Worm (Caenorhabditis elegans) whole organism, young adult: ENCODE data around the gene nud-1.
A peak's percentile ranks its signal among the peaks of the same experiment; 100 is the strongest.

Experiments
- B0336.3 ChIP-seq: fragments of 200-800 bp; sonication (Bioruptor generic); IDR thresholded peaks from 2 replicates; pipeline ENCODE4 v1.3.6; 2022; ENCODE audit warnings: missing genetic modification characterization, missing compliant biosample characterization
- F22D6.2 ChIP-seq: sonication (generic microtip); optimal IDR thresholded peaks from 2 replicates; lab custom pipeline; 2016; ENCODE audit warnings: mild to moderate bottlenecking, missing genetic modification characterization, missing compliant biosample characterization
- F39B2.1 ChIP-seq: fragments of 200-800 bp; sonication (Bioruptor generic); IDR thresholded peaks from 2 replicates; pipeline ENCODE4 v1.3.6; 2022; ENCODE audit warnings: missing genetic modification reagents, missing genetic modification characterization, missing compliant biosample characterization
- F49E8.2 ChIP-seq: sonication (generic microtip); optimal IDR thresholded peaks from 3 replicates; lab custom pipeline; 2017; ENCODE audit warnings: missing genetic modification characterization, mild to moderate bottlenecking, missing compliant biosample characterization, antibody characterized with exemption, moderate library complexity; ENCODE audit not compliant: insufficient read depth
- F57A8.1 ChIP-seq: fragments of 200-800 bp; sonication (Bioruptor generic); optimal IDR thresholded peaks from 2 replicates; lab custom pipeline; 2018; ENCODE audit warnings: mild to moderate bottlenecking, missing genetic modification characterization, moderate library complexity, missing compliant biosample characterization
- T26A5.8 ChIP-seq: sonication (generic microtip); optimal IDR thresholded peaks from 2 replicates; lab custom pipeline; 2016; ENCODE audit warnings: missing genetic modification characterization, missing compliant biosample characterization
- akir-1 ChIP-seq: fragments of 200-800 bp; sonication (Bioruptor generic); optimal IDR thresholded peaks from 2 replicates; lab custom pipeline; 2018; ENCODE audit warnings: mild to moderate bottlenecking, missing genetic modification characterization, moderate library complexity, missing compliant biosample characterization
- athp-1 ChIP-seq: sonication (generic microtip); optimal IDR thresholded peaks from 2 replicates; lab custom pipeline; 2017; ENCODE audit warnings: mild to moderate bottlenecking, missing genetic modification characterization, missing compliant biosample characterization
- attf-5 ChIP-seq: fragments of 200-800 bp; sonication (Bioruptor generic); optimal IDR thresholded peaks from 2 replicates; lab custom pipeline; 2018; ENCODE audit warnings: mild to moderate bottlenecking, missing genetic modification characterization, missing compliant biosample characterization
- cebp-1 ChIP-seq, 2 experiments: fragments of 200-800 bp in 1 of 2; sonication (Bioruptor generic) in 1 of 2; sonication (generic microtip) in 1 of 2; IDR thresholded peaks in 1 of 2; optimal IDR thresholded peaks in 1 of 2; 2 replicates each; pipeline versions ENCODE4 v1.3.6 to Lab custom; 2017 to 2022; ENCODE audit warnings: missing compliant biosample characterization in 2 of 2, missing genetic modification characterization in 2 of 2, mild to moderate bottlenecking in 1 of 2, missing genetic modification reagents in 1 of 2, moderate library complexity in 1 of 2
- cebp-2 ChIP-seq: fragments of 200-800 bp; sonication (Bioruptor generic); IDR thresholded peaks from 2 replicates; pipeline ENCODE4 v1.3.6; 2022; ENCODE audit warnings: missing genetic modification characterization, missing compliant biosample characterization
- ceh-40 ChIP-seq: fragments of 200-800 bp; sonication (Bioruptor generic); IDR thresholded peaks from 2 replicates; pipeline ENCODE4 v1.3.6; 2022; ENCODE audit warnings: missing genetic modification characterization, missing compliant biosample characterization
- ceh-58 ChIP-seq: fragments of 200-800 bp; sonication (Bioruptor generic); IDR thresholded peaks from 2 replicates; pipeline ENCODE4 v1.3.6; 2022; ENCODE audit warnings: missing genetic modification characterization, missing compliant biosample characterization
- ceh-91 ChIP-seq: fragments of 200-800 bp; sonication (Bioruptor generic); IDR thresholded peaks from 2 replicates; pipeline ENCODE4 v1.3.6; 2022; ENCODE audit warnings: missing genetic modification reagents, missing genetic modification characterization, missing compliant biosample characterization
- dpl-1 ChIP-seq: fragments of 150-350 bp; optimal IDR thresholded peaks from 2 replicates; lab custom pipeline; 2014; ENCODE audit warnings: missing biosample characterization, missing genetic modification reagents, missing genetic modification characterization
- efl-1 ChIP-seq: fragments of 150-350 bp; optimal IDR thresholded peaks from 2 replicates; lab custom pipeline; 2014; ENCODE audit warnings: missing biosample characterization, missing genetic modification reagents, missing genetic modification characterization
- egl-44 ChIP-seq: fragments of 200-800 bp; sonication (Bioruptor generic); IDR thresholded peaks from 2 replicates; pipeline ENCODE4 v1.3.6; 2022; ENCODE audit warnings: missing genetic modification reagents, missing genetic modification characterization, missing compliant biosample characterization
- egrh-3 ChIP-seq: fragments of 200-800 bp; sonication (Bioruptor generic); IDR thresholded peaks from 2 replicates; pipeline ENCODE4 v1.3.6; 2022; ENCODE audit warnings: missing genetic modification reagents, missing genetic modification characterization, missing compliant biosample characterization
- ekl-4 ChIP-seq: fragments of 200-800 bp; sonication (Bioruptor generic); IDR thresholded peaks from 2 replicates; pipeline ENCODE4 v1.3.6; 2022; ENCODE audit warnings: missing genetic modification reagents, missing genetic modification characterization, missing compliant biosample characterization
- hmg-1.2 ChIP-seq: fragments of 200-800 bp; sonication (Bioruptor generic); IDR thresholded peaks from 2 replicates; pipeline ENCODE4 v1.3.6; 2022; ENCODE audit warnings: missing genetic modification reagents, missing genetic modification characterization, missing compliant biosample characterization
- hmg-20 ChIP-seq: fragments of 200-800 bp; sonication (Bioruptor generic); IDR thresholded peaks from 2 replicates; pipeline ENCODE4 v1.3.6; 2022; ENCODE audit warnings: missing genetic modification reagents, missing genetic modification characterization, missing compliant biosample characterization
- hrde-1 ChIP-seq: sonication (generic microtip); optimal IDR thresholded peaks from 2 replicates; lab custom pipeline; 2016; ENCODE audit warnings: missing genetic modification characterization, mild to moderate bottlenecking, missing compliant biosample characterization, moderate library complexity, missing genotype, missing genetic modification reagents, borderline replicate concordance
- hsf-1 ChIP-seq: fragments of 200-800 bp; sonication (Bioruptor generic); IDR thresholded peaks from 2 replicates; pipeline ENCODE4 v1.3.6; 2022; ENCODE audit warnings: missing genetic modification reagents, missing genetic modification characterization, missing compliant biosample characterization
- lin-26 ChIP-seq: fragments of 200-800 bp; sonication (Bioruptor generic); IDR thresholded peaks from 2 replicates; pipeline ENCODE4 v1.3.6; 2022; ENCODE audit warnings: missing genetic modification reagents, missing genetic modification characterization, missing compliant biosample characterization
- lin-40 ChIP-seq: sonication (generic microtip); optimal IDR thresholded peaks from 2 replicates; lab custom pipeline; 2016; ENCODE audit warnings: missing genetic modification characterization, mild to moderate bottlenecking, missing compliant biosample characterization, missing genotype, missing genetic modification reagents
- lin-54 ChIP-seq: fragments of 200-800 bp; sonication (Bioruptor generic); optimal IDR thresholded peaks from 2 replicates; lab custom pipeline; 2018; ENCODE audit warnings: mild to moderate bottlenecking, missing genetic modification characterization, missing compliant biosample characterization
- lsl-1 ChIP-seq: fragments of 200-800 bp; sonication (Bioruptor generic); optimal IDR thresholded peaks from 2 replicates; lab custom pipeline; 2018; ENCODE audit warnings: mild to moderate bottlenecking, missing genetic modification characterization, moderate library complexity, missing compliant biosample characterization
- madf-6 ChIP-seq: fragments of 200-800 bp; sonication (Bioruptor generic); IDR thresholded peaks from 2 replicates; pipeline ENCODE4 v1.3.6; 2022; ENCODE audit warnings: missing genetic modification reagents, missing genetic modification characterization, missing compliant biosample characterization
- madf-8 ChIP-seq: fragments of 200-800 bp; sonication (Bioruptor generic); conservative IDR thresholded peaks from 2 replicates; pipeline ENCODE4 v1.3.6; 2022; ENCODE audit warnings: missing genetic modification reagents, missing genetic modification characterization, missing compliant biosample characterization
- nfya-2 ChIP-seq: fragments of 200-800 bp; sonication (Bioruptor generic); IDR thresholded peaks from 2 replicates; pipeline ENCODE4 v1.3.6; 2022; ENCODE audit warnings: missing genetic modification reagents, missing genetic modification characterization, missing compliant biosample characterization
- nhr-80 ChIP-seq: sonication (generic microtip); optimal IDR thresholded peaks from 2 replicates; lab custom pipeline; 2016; ENCODE audit warnings: missing genetic modification characterization, missing compliant biosample characterization
- pbrm-1 ChIP-seq: fragments of 200-800 bp; sonication (Bioruptor generic); IDR thresholded peaks from 2 replicates; pipeline ENCODE4 v1.3.6; 2022; ENCODE audit warnings: missing genetic modification reagents, missing genetic modification characterization, missing compliant biosample characterization
- snpc-3.4 ChIP-seq: sonication (generic microtip); optimal IDR thresholded peaks from 2 replicates; lab custom pipeline; 2017; ENCODE audit warnings: missing genetic modification characterization, mild to moderate bottlenecking, missing compliant biosample characterization, antibody characterized with exemption, moderate library complexity, missing genotype, missing genetic modification reagents
- snpc-4 ChIP-seq, 5 experiments: fragments of 150-350 bp in 1 of 5; sonication (generic microtip) in 4 of 5; optimal IDR thresholded peaks; 2 replicates each; lab custom pipeline; 2014 to 2018; ENCODE audit warnings: missing genetic modification characterization in 5 of 5, missing biosample characterization in 3 of 5, antibody characterized with exemption in 2 of 5, mild to moderate bottlenecking in 2 of 5, missing compliant biosample characterization in 2 of 5, missing genotype in 2 of 5, moderate library complexity in 2 of 5, missing genetic modification reagents in 1 of 5
- unc-62 ChIP-seq: fragments of 150-350 bp; optimal IDR thresholded peaks from 2 replicates; lab custom pipeline; 2014; ENCODE audit warnings: missing biosample characterization, missing genetic modification reagents, missing genetic modification characterization
- ztf-18 ChIP-seq: sonication (generic microtip); optimal IDR thresholded peaks from 2 replicates; lab custom pipeline; 2016; ENCODE audit warnings: missing genotype, mild to moderate bottlenecking, missing genetic modification characterization, missing compliant biosample characterization
- ztf-6 ChIP-seq: fragments of 200-800 bp; sonication (Bioruptor generic); IDR thresholded peaks from 2 replicates; pipeline ENCODE4 v1.3.6; 2022; ENCODE audit warnings: missing genetic modification reagents, missing genetic modification characterization, missing compliant biosample characterization

nud-1 gene

ce11 chrIII:13343117-13343516, 1.8 kb downstream of the nud-1 start, which contains the start of gene ife-1:
TSS of gene ife-1 (plus strand) at chrIII:13343417.
- TF ChIP-seq lin-54 (GFP tag; lab: Kevin White, UChicago) (no peak), F39B2.1 (GFP tag; lab: Robert Waterston, UW) (no peak), ceh-91 (GFP tag; lab: Robert Waterston, UW) (no peak), madf-8 (GFP tag; lab: Robert Waterston, UW) (no peak), unc-62 (GFP tag; lab: Kevin White, UChicago) (no peak), egrh-3 (no peak), hmg-20 (GFP tag; lab: Robert Waterston, UW) (no peak), ceh-58 (GFP tag; lab: Robert Waterston, UW) (no peak), ceh-40 (no peak)

- TF ChIP-seq athp-1 (tag; lab: Kevin White, UChicago) (peak; percentile 34), ztf-6 (GFP tag; lab: Robert Waterston, UW) (no peak), B0336.3 (GFP tag; lab: Robert Waterston, UW) (peak; percentile 60), hsf-1 (0 out of 2 replicates have a peak, but pooled peaks have one; percentile 9), ekl-4 (GFP tag; lab: Robert Waterston, UW) (peak; percentile 66; the same call in 1 of the 2 replicates), akir-1 (GFP tag; lab: Kevin White, UChicago) (no peak), T26A5.8 (tag; lab: Kevin White, UChicago) (peak; percentile 35), pbrm-1 (0 out of 2 replicates have a peak, but pooled peaks have one; percentile 21), lin-26 (GFP tag; lab: Robert Waterston, UW) (peak; percentile 56; the same call in 1 of the 2 replicates), cebp-1 (GFP tag; IDR thresholded peaks at IDR 0.05; lab: Robert Waterston, UW) (no peak), cebp-1 (tag; optimal IDR thresholded peaks at IDR 0.05; lab: Kevin White, UChicago) (peak; percentile 1), egl-44 (GFP tag; lab: Robert Waterston, UW) (0 out of 2 replicates have a peak, but pooled peaks have one; percentile 34), hrde-1 (tag; lab: Kevin White, UChicago) (peak; percentile 26), ztf-18 (tag; lab: Kevin White, UChicago) (peak; percentile 56), ceh-58 (GFP tag; lab: Robert Waterston, UW) (no peak)
These were observed 2.3 kb downstream of the nud-1 start for ce11 chrIII:13343562-13344139.

- no peak for TF ChIP-seq snpc-4 (GFP tag; optimal IDR thresholded peaks at IDR 0.05; lab: Kevin White, UChicago)
- peak in 2 of 4 experiments; percentile 13 to 18 for TF ChIP-seq snpc-4 (tag; optimal IDR thresholded peaks at IDR 0.05; lab: Kevin White, UChicago)
- TF ChIP-seq hmg-1.2 (GFP tag; lab: Robert Waterston, UW): peak; percentile 26; the same call in 1 of the 2 replicates
- no peak for TF ChIP-seq F22D6.2 (tag; lab: Kevin White, UChicago)
- TF ChIP-seq ztf-18 (tag; lab: Kevin White, UChicago): peak; percentile 30
- no peak for TF ChIP-seq dpl-1 (GFP tag; lab: Kevin White, UChicago)
- TF ChIP-seq ceh-40: 0 out of 2 replicates have a peak, but pooled peaks have one; percentile 7
- TF ChIP-seq efl-1 (GFP tag; lab: Kevin White, UChicago): peak; percentile 54
- 0 out of 2 replicates have a peak, but pooled peaks have one; percentile 18 for TF ChIP-seq cebp-2 (GFP tag; lab: Robert Waterston, UW)
- TF ChIP-seq snpc-3.4: peak; percentile 41
- TF ChIP-seq F49E8.2 (tag; lab: Kevin White, UChicago): peak; percentile 24
- no peak for TF ChIP-seq cebp-1 (GFP tag; IDR thresholded peaks at IDR 0.05; lab: Robert Waterston, UW)
- peak; percentile 15 for TF ChIP-seq cebp-1 (tag; optimal IDR thresholded peaks at IDR 0.05; lab: Kevin White, UChicago)
- no peak for TF ChIP-seq nfya-2
- TF ChIP-seq pbrm-1: peak; percentile 9; the same call in 1 of the 2 replicates
- no peak for TF ChIP-seq F57A8.1 (GFP tag; lab: Kevin White, UChicago)
- peak; percentile 24 for TF ChIP-seq lsl-1 (GFP tag; lab: Kevin White, UChicago)
- TF ChIP-seq madf-6 (GFP tag; lab: Robert Waterston, UW): peak; percentile 61; the same call in 1 of the 2 replicates
- TF ChIP-seq lin-40: peak; percentile 12
- peak; percentile 37 for TF ChIP-seq nhr-80
- TF ChIP-seq attf-5: peak; percentile 35
These were observed 3.3 kb downstream of the nud-1 start, which contains the start of gene acaa-2 for ce11 chrIII:13344538-13345136. TSS of gene acaa-2 (plus strand) at chrIII:13344937.
